Worm (Caenorhabditis elegans): ENCODE measurements around the gene slc-17.7.
A peak's percentile ranks its signal among the peaks of the same experiment; 100 is the strongest.

slc-17.7 gene

ce11 chrV:9282110-9282509 is 15.8 kb upstream of the slc-17.7 start, which contains the start of gene hlh-10:
TSS of gene hlh-10 (minus strand) at chrV:9282210.
- TF ChIP-seq mab-5 (tag; optimal IDR thresholded peaks at IDR 0.05) (no peak), ceh-82 (tag; optimal IDR thresholded peaks at IDR 0.05) (no peak), unc-55 (GFP tag; optimal IDR thresholded peaks at IDR 0.05) (no peak), ZK546.5 (tag; optimal IDR thresholded peaks at IDR 0.05) (no peak), Y55F3AM.14 (GFP tag; optimal IDR thresholded peaks at IDR 0.05) (no peak), fos-1 (tag; optimal IDR thresholded peaks at IDR 0.05) (no peak), nhr-11 (tag; optimal IDR thresholded peaks at IDR 0.05) (no peak)

DNA sequence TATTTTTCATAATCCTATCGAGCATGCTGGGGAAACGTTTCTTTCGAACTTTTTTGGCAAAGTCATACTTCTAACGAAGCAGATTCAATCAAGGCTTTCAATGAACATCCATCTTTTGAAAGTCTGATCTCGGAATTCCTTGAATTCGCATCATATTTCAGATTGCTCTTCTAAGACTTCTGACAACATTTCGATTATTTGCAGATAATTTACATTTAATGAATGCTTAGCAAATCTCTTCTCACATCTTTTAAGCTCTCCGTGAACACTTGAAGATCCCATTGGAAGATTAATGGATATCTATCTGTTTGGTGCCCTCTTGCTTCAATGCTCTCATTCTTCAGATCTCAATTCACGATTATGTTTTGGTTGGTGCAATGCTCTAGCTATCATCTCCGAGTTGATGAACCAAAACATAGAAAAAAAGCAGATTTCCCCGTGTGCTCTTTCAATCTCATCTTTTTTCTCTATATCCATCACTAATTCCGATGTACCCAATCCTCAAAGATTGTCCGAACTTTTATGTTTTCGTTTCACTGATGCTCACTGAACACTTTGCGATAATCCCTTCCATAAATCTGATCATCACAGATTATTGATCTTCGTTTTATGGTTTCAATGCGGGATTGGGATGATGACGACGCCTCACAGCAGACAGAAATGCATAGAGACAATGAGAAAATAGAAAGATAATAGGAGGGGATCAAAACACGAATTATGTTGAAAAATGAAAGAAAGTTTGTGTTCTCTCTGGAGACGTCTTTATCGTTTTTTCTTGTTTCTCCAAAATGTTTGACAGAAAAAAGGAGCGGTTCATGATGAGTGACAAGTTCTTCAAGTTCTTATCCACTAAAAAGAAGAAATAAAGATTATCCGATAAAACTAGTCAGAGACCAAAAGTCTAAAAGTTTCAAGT is 8.1 kb upstream of the slc-17.7 start:
- TF ChIP-seq lin-13 (GFP tag; optimal IDR thresholded peaks at IDR 0.05) (no peak), lsy-2 (tag; optimal IDR thresholded peaks at IDR 0.05) (no peak), nhr-129 (tag; optimal IDR thresholded peaks at IDR 0.05) (peak; percentile 22), nhr-21 (tag; optimal IDR thresholded peaks at IDR 0.05) (peak; percentile 35), unc-55 (GFP tag; optimal IDR thresholded peaks at IDR 0.05) (no peak), C34F6.9 (tag; optimal IDR thresholded peaks at IDR 0.05) (no peak), ztf-1 (GFP tag; conservative IDR thresholded peaks at IDR 0.05) (no peak), sem-4 (tag; optimal IDR thresholded peaks at IDR 0.05) (no peak), mab-5 (tag; optimal IDR thresholded peaks at IDR 0.05) (peak; percentile 27), nhr-12 (tag; optimal IDR thresholded peaks at IDR 0.05) (no peak), ztf-4 (tag; optimal IDR thresholded peaks at IDR 0.05) (no peak), nhr-10 (tag; optimal IDR thresholded peaks at IDR 0.05) (no peak), snpc-4 (tag; optimal IDR thresholded peaks at IDR 0.05) (no peak), lin-39 (tag; optimal IDR thresholded peaks at IDR 0.05) (no peak), sma-9 (GFP tag; optimal IDR thresholded peaks at IDR 0.05) (peak; percentile 69), sma-9 (tag; optimal IDR thresholded peaks at IDR 0.05) (no peak), nhr-6 (tag; optimal IDR thresholded peaks at IDR 0.05) (peak; percentile 17), sma-3 (GFP tag; optimal IDR thresholded peaks at IDR 0.05) (peak; percentile 36), mbf-1 (tag; optimal IDR thresholded peaks at IDR 0.05) (no peak), nhr-25 (tag; optimal IDR thresholded peaks at IDR 0.05) (no peak), nhr-77 (tag; optimal IDR thresholded peaks at IDR 0.05) (no peak), ztf-11 (tag; optimal IDR thresholded peaks at IDR 0.05) (no peak), Y55F3AM.14 (GFP tag; optimal IDR thresholded peaks at IDR 0.05) (no peak), nhr-237 (tag; optimal IDR thresholded peaks at IDR 0.05) (no peak), nhr-11 (tag; optimal IDR thresholded peaks at IDR 0.05) (no peak), nhr-23 (tag; optimal IDR thresholded peaks at IDR 0.05) (peak; percentile 69), ama-1 (optimal IDR thresholded peaks at IDR 0.05) (no peak), blmp-1 (tag; optimal IDR thresholded peaks at IDR 0.05; ENCODE audit: insufficient read depth) (no peak), skn-1 (tag; optimal IDR thresholded peaks at IDR 0.05) (no peak), elt-1 (tag; optimal IDR thresholded peaks at IDR 0.05) (peak; percentile 15), unc-62 (GFP tag; optimal IDR thresholded peaks at IDR 0.05) (no peak), unc-39 (tag; optimal IDR thresholded peaks at IDR 0.05) (no peak), ceh-16 (tag; optimal IDR thresholded peaks at IDR 0.05) (no peak), mdl-1 (tag; optimal IDR thresholded peaks at IDR 0.05) (peak in 1 of 2 experiments; percentile 2), dmd-4 (tag; optimal IDR thresholded peaks at IDR 0.05) (no peak)

DNA sequence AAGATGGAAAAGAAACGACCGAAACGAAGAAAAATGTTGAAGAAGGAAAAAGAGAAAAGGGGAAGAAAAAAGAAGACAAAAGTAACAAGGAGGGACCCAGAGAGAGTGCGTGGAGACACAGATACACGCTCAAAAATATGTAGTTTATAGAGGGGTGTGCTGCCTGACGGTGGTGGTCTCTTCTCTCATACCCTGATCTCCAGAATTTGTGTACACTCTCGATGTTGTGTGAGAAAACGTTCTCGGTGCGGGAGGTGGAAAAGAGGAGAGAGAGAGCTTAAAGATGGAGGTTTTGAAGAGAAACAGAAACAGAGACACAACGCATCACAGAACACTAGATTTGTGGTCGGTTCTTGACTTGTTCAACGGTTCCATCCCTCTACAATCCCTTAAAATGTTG is 7.3 kb upstream of the slc-17.7 start:
- TF ChIP-seq mbf-1 (tag; optimal IDR thresholded peaks at IDR 0.05) (no peak), sem-4 (tag; optimal IDR thresholded peaks at IDR 0.05) (peak; percentile 86), mab-5 (tag; optimal IDR thresholded peaks at IDR 0.05) (peak; percentile 76), nhr-11 (tag; optimal IDR thresholded peaks at IDR 0.05) (no peak), ZK546.5 (tag; optimal IDR thresholded peaks at IDR 0.05) (no peak), R02D3.7 (tag; optimal IDR thresholded peaks at IDR 0.05) (no peak), blmp-1 (tag; optimal IDR thresholded peaks at IDR 0.05; ENCODE audit: insufficient read depth) (peak; percentile 21), nhr-21 (tag; optimal IDR thresholded peaks at IDR 0.05) (peak; percentile 17), nhr-6 (tag; optimal IDR thresholded peaks at IDR 0.05) (peak; percentile 81), lsy-2 (tag; optimal IDR thresholded peaks at IDR 0.05) (peak; percentile 8 to 70), unc-39 (tag; optimal IDR thresholded peaks at IDR 0.05) (peak; percentile 68), nhr-23 (tag; optimal IDR thresholded peaks at IDR 0.05) (no peak), dmd-4 (tag; optimal IDR thresholded peaks at IDR 0.05) (no peak), unc-55 (GFP tag; optimal IDR thresholded peaks at IDR 0.05) (peak; percentile 93), nhr-237 (tag; optimal IDR thresholded peaks at IDR 0.05) (no peak), nhr-129 (tag; optimal IDR thresholded peaks at IDR 0.05) (peak; percentile 87), gmeb-1 (tag; optimal IDR thresholded peaks at IDR 0.05) (no peak), mdl-1 (tag; optimal IDR thresholded peaks at IDR 0.05) (peak; percentile 55 to 91), crh-2 (tag; optimal IDR thresholded peaks at IDR 0.05) (peak; percentile 69), F13H6.1 (tag; optimal IDR thresholded peaks at IDR 0.05) (peak; percentile 90), alr-1 (tag; optimal IDR thresholded peaks at IDR 0.05) (no peak), snpc-4 (tag; optimal IDR thresholded peaks at IDR 0.05) (peak; percentile 61), nhr-10 (tag; optimal IDR thresholded peaks at IDR 0.05) (no peak), lin-13 (GFP tag; optimal IDR thresholded peaks at IDR 0.05) (peak; percentile 70), sma-3 (GFP tag; optimal IDR thresholded peaks at IDR 0.05) (no peak), skn-1 (tag; optimal IDR thresholded peaks at IDR 0.05) (no peak), egl-27 (tag; optimal IDR thresholded peaks at IDR 0.05) (peak; percentile 7), elt-3 (tag; optimal IDR thresholded peaks at IDR 0.05) (no peak), lin-39 (tag; optimal IDR thresholded peaks at IDR 0.05) (no peak), nhr-25 (tag; optimal IDR thresholded peaks at IDR 0.05) (peak; percentile 26), ztf-1 (GFP tag; conservative IDR thresholded peaks at IDR 0.05) (no peak), C34F6.9 (tag; optimal IDR thresholded peaks at IDR 0.05) (peak; percentile 74), ceh-82 (tag; optimal IDR thresholded peaks at IDR 0.05) (peak; percentile 66), ztf-4 (tag; optimal IDR thresholded peaks at IDR 0.05) (peak; percentile 25)

Measured in whole organism, L2 larva.